Fruit fly (Drosophila melanogaster) whole organism: Measurements from ENCODE around the gene SdhD.

Source experiments
- Dll ChIP-seq: fragments of >200 bp; optimal IDR thresholded peaks from 2 replicates; lab custom pipeline; 2017
- EcR ChIP-seq, 2 experiments: fragments of >200 bp; optimal IDR thresholded peaks; 2 replicates each; lab custom pipeline; 2017; ENCODE audit warnings: missing biosample characterization in 2 of 2, missing genetic modification characterization in 2 of 2, missing genetic modification reagents in 2 of 2
- pan ChIP-seq: fragments of >200 bp; optimal IDR thresholded peaks from 2 replicates; lab custom pipeline; 2017
- psq ChIP-seq: fragments of >200 bp; optimal IDR thresholded peaks from 2 replicates; lab custom pipeline; 2017

DNA sequence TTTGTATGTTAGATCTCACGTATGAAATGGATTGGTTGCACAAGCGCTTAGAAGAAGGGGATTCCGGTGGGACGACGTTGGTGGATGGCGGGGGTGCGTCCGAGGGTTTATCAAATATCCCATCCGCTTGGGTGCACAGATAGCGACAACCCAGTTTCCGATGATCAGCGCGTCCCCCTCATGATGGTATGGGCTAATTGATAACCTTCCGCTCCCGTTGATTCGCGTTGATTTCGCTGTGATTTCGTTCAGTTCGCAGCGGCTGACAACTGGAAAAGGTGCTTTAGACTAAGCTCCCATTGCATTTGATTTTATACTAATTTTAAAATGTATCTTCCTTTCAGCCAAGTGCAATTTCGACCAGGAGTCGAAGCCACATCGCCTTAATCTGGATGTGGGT is 29.2 kb upstream of the SdhD start:
- TF ChIP-seq psq (lab: Kevin White, UChicago), result no peak
- TF ChIP-seq Dll (lab: Kevin White, UChicago), result no peak
- no peak for TF ChIP-seq pan (lab: Kevin White, UChicago)
- no peak for TF ChIP-seq EcR (GFP tag; optimal IDR thresholded peaks at IDR 0.05; lab: Kevin White, UChicago)
